Fruit fly (Drosophila melanogaster) whole organism, embryonic: Measurements from ENCODE around the gene GNBP3.
A peak's percentile ranks its signal among the peaks of the same experiment; 100 is the strongest.

ENCODE experiments used
- CG10209 ChIP-seq: fragments of 200-800 bp; sonication (Bioruptor generic); optimal IDR thresholded peaks from 3 replicates; lab custom pipeline; 2017; ENCODE audit warnings: missing biosample characterization, mild to moderate bottlenecking, missing genetic modification characterization, missing genetic modification reagents
- CG11696 ChIP-seq: fragments of 200-800 bp; sonication (Bioruptor generic); IDR thresholded peaks from 2 replicates; pipeline ENCODE4 v1.3.6; 2022; ENCODE audit warnings: missing biosample characterization, missing genetic modification characterization
- CG11723 ChIP-seq: fragments of 200-800 bp; sonication (Bioruptor generic); optimal IDR thresholded peaks from 2 replicates; lab custom pipeline; 2017; ENCODE audit warnings: missing biosample characterization, mild to moderate bottlenecking, missing genetic modification characterization
- CG12219 ChIP-seq: fragments of 200-800 bp; sonication (Bioruptor generic); optimal IDR thresholded peaks from 3 replicates; lab custom pipeline; 2018; ENCODE audit warnings: missing biosample characterization, mild to moderate bottlenecking, missing genetic modification characterization
- CG14441 ChIP-seq: fragments of 200-800 bp; sonication (Bioruptor generic); IDR thresholded peaks from 2 replicates; pipeline ENCODE4 v1.3.6; 2022; ENCODE audit warnings: missing biosample characterization, missing genetic modification characterization
- CG15073 ChIP-seq: fragments of 200-800 bp; sonication (Bioruptor generic); optimal IDR thresholded peaks from 2 replicates; lab custom pipeline; 2016; ENCODE audit warnings: missing biosample characterization, missing genetic modification characterization
- CG15269 ChIP-seq: fragments of 200-800 bp; sonication (Bioruptor generic); optimal IDR thresholded peaks from 2 replicates; lab custom pipeline; 2018; ENCODE audit warnings: missing biosample characterization, mild to moderate bottlenecking, missing genetic modification characterization, moderate library complexity
- CG15479 ChIP-seq: fragments of 200-800 bp; sonication (Bioruptor generic); optimal IDR thresholded peaks from 3 replicates; lab custom pipeline; 2019; ENCODE audit warnings: missing biosample characterization, mild to moderate bottlenecking, missing genetic modification characterization, moderate library complexity
- CG15696 ChIP-seq: fragments of 200-800 bp; sonication (Bioruptor generic); optimal IDR thresholded peaks from 2 replicates; lab custom pipeline; 2019; ENCODE audit warnings: missing biosample characterization, mild to moderate bottlenecking, missing genetic modification characterization, moderate library complexity
- CG1603 ChIP-seq: fragments of 200-800 bp; sonication (Bioruptor generic); optimal IDR thresholded peaks from 2 replicates; lab custom pipeline; 2019; ENCODE audit warnings: missing biosample characterization, mild to moderate bottlenecking, missing genetic modification characterization, moderate library complexity
- CG16779 ChIP-seq: fragments of 200-800 bp; sonication (Bioruptor generic); IDR thresholded peaks from 2 replicates; pipeline ENCODE4 v1.3.6; 2022; ENCODE audit warnings: missing biosample characterization, missing genetic modification characterization
- CG16863 ChIP-seq: fragments of 200-800 bp; sonication (Bioruptor generic); optimal IDR thresholded peaks from 3 replicates; lab custom pipeline; 2016; ENCODE audit warnings: missing biosample characterization, missing genetic modification characterization
- CG17359 ChIP-seq: fragments of 200-800 bp; sonication (Bioruptor generic); optimal IDR thresholded peaks from 3 replicates; lab custom pipeline; 2018; ENCODE audit warnings: missing biosample characterization, mild to moderate bottlenecking, missing genetic modification characterization, moderate library complexity
- CG18764 ChIP-seq: fragments of 200-800 bp; sonication (Bioruptor generic); optimal IDR thresholded peaks from 3 replicates; lab custom pipeline; 2016; ENCODE audit warnings: missing biosample characterization, missing genetic modification characterization
- CG5953 ChIP-seq: fragments of 200-800 bp; sonication (Bioruptor generic); IDR thresholded peaks from 2 replicates; pipeline ENCODE4 v1.3.6; 2022; ENCODE audit warnings: missing biosample characterization, missing genetic modification characterization
- CG9932 ChIP-seq: fragments of 200-800 bp; sonication (Bioruptor generic); IDR thresholded peaks from 2 replicates; pipeline ENCODE4 v1.3.6; 2022; ENCODE audit warnings: missing biosample characterization, missing genetic modification characterization
- D ChIP-seq, 2 experiments: fragments of 200-800 bp in 1 of 2; fragments of >200 bp in 1 of 2; sonication (Bioruptor generic) in 1 of 2; optimal IDR thresholded peaks; 2 replicates in 1 of 2; 3 replicates in 1 of 2; lab custom pipeline; 2017; ENCODE audit warnings: mild to moderate bottlenecking in 1 of 2, missing biosample characterization in 1 of 2, missing genetic modification characterization in 1 of 2, missing genetic modification reagents in 1 of 2
- Deaf1 ChIP-seq: fragments of 200-800 bp; optimal IDR thresholded peaks from 3 replicates; lab custom pipeline; 2019; ENCODE audit warnings: missing biosample characterization, mild to moderate bottlenecking, missing genetic modification characterization, moderate library complexity
- Ets65A ChIP-seq: fragments of 200-800 bp; sonication (Bioruptor generic); peaks from one replicate; lab custom pipeline; 2016; ENCODE audit warnings: missing biosample characterization, missing genetic modification characterization
- Hey ChIP-seq: fragments of 200-800 bp; sonication (Bioruptor generic); optimal IDR thresholded peaks from 3 replicates; lab custom pipeline; 2018; ENCODE audit warnings: missing biosample characterization, mild to moderate bottlenecking, missing genetic modification characterization
- MTF-1 ChIP-seq: fragments of 200-800 bp; sonication (Bioruptor generic); optimal IDR thresholded peaks from 2 replicates; lab custom pipeline; 2018; ENCODE audit warnings: missing biosample characterization, mild to moderate bottlenecking, missing genetic modification characterization, borderline replicate concordance
- Nf-YB ChIP-seq: fragments of 200-800 bp; sonication (Bioruptor generic); optimal IDR thresholded peaks from 3 replicates; lab custom pipeline; 2019; ENCODE audit warnings: missing biosample characterization, mild to moderate bottlenecking, missing genetic modification characterization, moderate library complexity
- Rfx ChIP-seq: fragments of 200-800 bp; sonication (Bioruptor generic); IDR thresholded peaks from 2 replicates; pipeline ENCODE4 v1.3.6; 2022; ENCODE audit warnings: missing biosample characterization, missing genetic modification characterization
- Sry-β ChIP-seq: fragments of 200-800 bp; sonication (Bioruptor generic); optimal IDR thresholded peaks from 2 replicates; lab custom pipeline; 2018; ENCODE audit warnings: missing biosample characterization, mild to moderate bottlenecking, missing genetic modification characterization, moderate library complexity
- Stat92E ChIP-seq, 3 experiments: fragments of >200 bp in 2 of 3; fragments of 200-800 bp in 1 of 3; sonication (Bioruptor generic) in 1 of 3; optimal IDR thresholded peaks; 2 replicates each; lab custom pipeline; 2017 to 2019; ENCODE audit warnings: missing biosample characterization in 3 of 3, missing genetic modification characterization in 3 of 3, mild to moderate bottlenecking in 1 of 3, moderate library complexity in 1 of 3
- abd-A ChIP-seq: fragments of 200-800 bp; sonication (Bioruptor generic); optimal IDR thresholded peaks from 3 replicates; lab custom pipeline; 2019; ENCODE audit warnings: missing biosample characterization, mild to moderate bottlenecking, missing genetic modification characterization, moderate library complexity
- amos ChIP-seq: fragments of 200-800 bp; sonication (Bioruptor generic); IDR thresholded peaks from 2 replicates; pipeline ENCODE4 v1.3.6; 2022; ENCODE audit warnings: missing biosample characterization, missing genetic modification characterization; ENCODE audit not compliant: partially characterized antibody
- bbx ChIP-seq: fragments of 200-800 bp; sonication (Bioruptor generic); IDR thresholded peaks from 2 replicates; pipeline ENCODE4 v1.3.6; 2022; ENCODE audit warnings: missing biosample characterization, missing genetic modification characterization; ENCODE audit not compliant: partially characterized antibody
- cad ChIP-seq: fragments of >200 bp; optimal IDR thresholded peaks from 2 replicates; lab custom pipeline; 2017; ENCODE audit warnings: missing biosample characterization, missing genetic modification characterization
- fu2 ChIP-seq: fragments of 200-800 bp; sonication (Bioruptor generic); optimal IDR thresholded peaks from 2 replicates; lab custom pipeline; 2016; ENCODE audit warnings: missing biosample characterization, missing genetic modification characterization
- grn ChIP-seq: fragments of 200-800 bp; sonication (Bioruptor generic); optimal IDR thresholded peaks from 3 replicates; lab custom pipeline; 2017; ENCODE audit warnings: missing biosample characterization, missing genetic modification characterization
- her ChIP-seq: fragments of 200-800 bp; sonication (Bioruptor generic); optimal IDR thresholded peaks from 2 replicates; lab custom pipeline; 2016; ENCODE audit warnings: missing biosample characterization, missing genetic modification characterization
- kni ChIP-seq: fragments of 200-800 bp; sonication (Bioruptor generic); optimal IDR thresholded peaks from 3 replicates; lab custom pipeline; 2017; ENCODE audit warnings: mild to moderate bottlenecking, missing biosample characterization, missing genetic modification reagents, missing genetic modification characterization
- lov ChIP-seq, 2 experiments: fragments of 200-800 bp in 1 of 2; fragments of >200 bp in 1 of 2; sonication (Bioruptor generic) in 1 of 2; IDR thresholded peaks in 1 of 2; optimal IDR thresholded peaks in 1 of 2; 2 replicates in 1 of 2; 3 replicates in 1 of 2; pipeline versions ENCODE4 v1.3.6 to Lab custom; 2017 to 2022; ENCODE audit warnings: missing biosample characterization in 1 of 2, missing genetic modification characterization in 1 of 2
- nerfin-2 ChIP-seq: fragments of 200-800 bp; sonication (Bioruptor generic); IDR thresholded peaks from 2 replicates; pipeline ENCODE4 v1.3.6; 2022; ENCODE audit warnings: missing biosample characterization, missing genetic modification characterization; ENCODE audit not compliant: partially characterized antibody
- nom ChIP-seq: fragments of 200-800 bp; sonication (Bioruptor generic); optimal IDR thresholded peaks from 2 replicates; lab custom pipeline; 2017; ENCODE audit warnings: missing biosample characterization, missing genetic modification characterization, mild to moderate bottlenecking, moderate library complexity, missing genetic modification reagents
- oc ChIP-seq: fragments of 200-800 bp; sonication (Bioruptor generic); optimal IDR thresholded peaks from 2 replicates; lab custom pipeline; 2018; ENCODE audit warnings: missing biosample characterization, mild to moderate bottlenecking, missing genetic modification characterization, moderate library complexity
- phol ChIP-seq: fragments of 200-800 bp; sonication (Bioruptor generic); optimal IDR thresholded peaks from 3 replicates; lab custom pipeline; 2018; ENCODE audit warnings: missing biosample characterization, mild to moderate bottlenecking, missing genetic modification characterization, moderate library complexity
- row ChIP-seq: fragments of 200-800 bp; sonication (Bioruptor generic); IDR thresholded peaks from 3 replicates; pipeline ENCODE4 v1.3.6; 2022; ENCODE audit warnings: missing biosample characterization, missing genetic modification characterization
- scrt ChIP-seq: fragments of 200-800 bp; sonication (Bioruptor generic); optimal IDR thresholded peaks from 2 replicates; lab custom pipeline; 2018; ENCODE audit warnings: missing biosample characterization, mild to moderate bottlenecking, missing genetic modification characterization, moderate library complexity
- sug ChIP-seq: fragments of 200-800 bp; optimal IDR thresholded peaks from 2 replicates; lab custom pipeline; 2019; ENCODE audit warnings: missing biosample characterization, mild to moderate bottlenecking, missing genetic modification characterization, moderate library complexity
- tll ChIP-seq, 2 experiments: fragments of 200-800 bp in 1 of 2; fragments of >200 bp in 1 of 2; sonication (Bioruptor generic) in 1 of 2; optimal IDR thresholded peaks; 2 replicates each; lab custom pipeline; 2017 to 2019; ENCODE audit warnings: missing biosample characterization in 2 of 2, missing genetic modification characterization in 2 of 2, mild to moderate bottlenecking in 1 of 2, moderate library complexity in 1 of 2
- trh ChIP-seq: fragments of 200-800 bp; sonication (Bioruptor generic); optimal IDR thresholded peaks from 2 replicates; lab custom pipeline; 2016; ENCODE audit warnings: missing biosample characterization, missing genetic modification characterization
- twi ChIP-seq: fragments of 200-800 bp; optimal IDR thresholded peaks from 2 replicates; lab custom pipeline; 2019; ENCODE audit warnings: missing biosample characterization, mild to moderate bottlenecking, missing genetic modification characterization, moderate library complexity
- zen ChIP-seq: fragments of 200-800 bp; sonication (Bioruptor generic); optimal IDR thresholded peaks from 3 replicates; lab custom pipeline; 2018; ENCODE audit warnings: missing biosample characterization, mild to moderate bottlenecking, missing genetic modification characterization, moderate library complexity
- zen2 ChIP-seq: fragments of 200-800 bp; sonication (Bioruptor generic); IDR thresholded peaks from 3 replicates; pipeline ENCODE4 v1.3.6; 2022; ENCODE audit warnings: missing biosample characterization, missing genetic modification characterization; ENCODE audit not compliant: partially characterized antibody

The GNBP3 gene

DNA sequence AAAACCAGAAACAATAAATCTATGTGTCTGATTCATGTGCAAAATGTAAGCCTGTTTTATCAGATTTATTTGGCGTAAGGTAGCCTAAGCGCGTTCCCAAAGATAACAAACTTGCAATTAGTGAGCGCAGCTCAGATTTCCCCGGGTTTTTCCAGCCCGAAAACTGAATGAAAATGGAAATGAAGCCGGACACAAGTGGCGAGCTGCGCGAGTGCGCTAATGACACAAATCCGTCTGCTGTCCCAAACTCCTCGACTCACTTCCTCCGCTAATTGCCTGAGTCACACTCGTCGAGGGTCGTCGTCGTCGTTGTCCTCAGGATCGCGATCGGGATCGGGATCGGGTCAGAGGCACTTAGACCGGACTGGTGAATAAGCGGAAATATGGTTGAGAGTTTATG lies 47.7 kb downstream of the GNBP3 start (continued):
- TF ChIP-seq lov (optimal IDR thresholded peaks at IDR 0.05; lab: Kevin White, UChicago): no peak
- TF ChIP-seq lov (GFP tag; IDR thresholded peaks at IDR 0.05; lab: Robert Waterston, UW): peak; percentile 60; the same call in 1 of the 3 replicates

DNA sequence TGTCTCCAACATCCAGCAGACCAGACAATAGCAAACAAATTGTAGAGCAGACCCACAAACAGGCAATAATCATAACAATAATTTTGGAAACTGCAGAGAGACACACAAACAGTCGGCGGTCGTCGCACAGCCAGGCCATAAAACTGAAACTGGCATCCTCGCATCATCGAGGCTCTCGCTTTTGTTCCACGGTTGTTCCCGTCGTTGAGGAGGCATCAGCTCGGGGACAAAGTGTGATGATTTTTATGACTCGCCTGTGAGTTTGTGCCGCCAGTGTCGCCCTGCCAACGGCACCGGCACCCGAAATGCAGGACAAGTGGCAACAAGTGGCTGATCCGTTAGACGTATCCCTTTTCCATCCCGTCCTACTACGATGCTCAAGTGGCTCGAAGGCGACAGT lies 48.5 kb downstream of the GNBP3 start:
- TF ChIP-seq tll (GFP tag; optimal IDR thresholded peaks at IDR 0.05; lab: Kevin White, UChicago) (peak in 1 of 2 experiments; percentile 61), cad (peak; percentile 94), CG10209 (no peak), Hey (tag; lab: Kevin White, UChicago) (no peak), twi (tag; lab: Kevin White, UChicago) (peak; percentile 3), CG5953 (GFP tag; lab: Robert Waterston, UW) (no peak), MTF-1 (GFP tag; lab: Kevin White, UChicago) (no peak), zen2 (GFP tag; lab: Robert Waterston, UW) (no peak), nerfin-2 (GFP tag; lab: Robert Waterston, UW) (no peak), CG16779 (GFP tag; lab: Robert Waterston, UW) (0 out of 2 replicates have a peak, but pooled peaks have one; percentile 3), zen (peak; percentile 90), CG15073 (GFP tag; lab: Kevin White, UChicago) (peak; percentile 84), D (optimal IDR thresholded peaks at IDR 0.05; lab: Kevin White, UChicago) (peak; percentile 71), D (GFP tag; optimal IDR thresholded peaks at IDR 0.05; lab: Kevin White, UChicago) (no peak), nom (GFP tag; lab: Kevin White, UChicago) (no peak), fu2 (no peak), CG11723 (GFP tag; lab: Kevin White, UChicago) (no peak), abd-A (tag; lab: Kevin White, UChicago) (peak; percentile 4), row (GFP tag; lab: Robert Waterston, UW) (no peak), CG9932 (GFP tag; lab: Robert Waterston, UW) (0 out of 2 replicates have a peak, but pooled peaks have one; percentile 19), sug (no peak), CG15696 (tag; lab: Kevin White, UChicago) (no peak), kni (GFP tag; lab: Kevin White, UChicago) (peak; percentile 21), Rfx (GFP tag; lab: Robert Waterston, UW) (no peak)

DNA sequence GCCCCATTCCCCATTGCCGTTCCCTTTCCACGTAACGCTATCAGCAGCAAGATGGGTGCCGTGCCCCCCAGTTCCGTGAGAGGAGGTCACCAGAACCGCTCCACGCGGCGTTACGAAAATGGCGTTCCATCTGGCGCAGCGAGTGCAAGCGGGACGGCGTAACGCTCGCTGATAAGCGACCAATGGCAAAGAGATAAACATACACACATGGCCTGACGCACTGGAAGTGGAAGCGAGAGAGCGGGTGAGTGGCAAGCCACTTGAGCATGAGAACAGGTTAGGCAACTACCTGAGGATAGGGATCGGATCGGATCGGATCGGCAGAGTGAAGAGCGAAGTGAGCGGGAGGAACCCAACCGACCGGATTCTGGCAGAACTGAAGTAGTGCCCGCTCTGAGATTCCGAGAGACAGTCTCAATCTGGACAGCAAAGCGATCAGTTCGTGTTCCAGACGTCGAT lies 50.0 kb downstream of the GNBP3 start, which contains the start of gene Doc3:
Doc3 (plus strand) TSS at position 409 of the 459 bp plus-strand sequence.
- TF ChIP-seq grn (GFP tag; lab: Kevin White, UChicago) (peak; percentile 75), bbx (GFP tag; lab: Robert Waterston, UW) (0 out of 2 replicates have a peak, but pooled peaks have one; percentile 36), CG11696 (GFP tag; lab: Robert Waterston, UW) (no peak), Nf-YB (peak; percentile 100), Ets65A (GFP tag; lab: Kevin White, UChicago) (peak; percentile 67), CG15269 (tag; lab: Kevin White, UChicago) (no peak), CG12219 (GFP tag; lab: Kevin White, UChicago) (no peak), Deaf1 (tag; lab: Kevin White, UChicago) (peak; percentile 53), Stat92E (GFP tag; optimal IDR thresholded peaks at IDR 0.05; lab: Kevin White, UChicago) (peak in 1 of 3 experiments; percentile 97), amos (GFP tag; lab: Robert Waterston, UW) (0 out of 2 replicates have a peak, but pooled peaks have one; percentile 7), CG17359 (no peak), CG1603 (tag; lab: Kevin White, UChicago) (no peak), phol (peak; percentile 82), CG14441 (GFP tag; lab: Robert Waterston, UW) (no peak), CG15479 (GFP tag; lab: Kevin White, UChicago) (peak; percentile 92), Sry-β (GFP tag; lab: Kevin White, UChicago) (no peak), oc (tag; lab: Kevin White, UChicago) (peak; percentile 59), cad (no peak), scrt (GFP tag; lab: Kevin White, UChicago) (no peak), CG18764 (GFP tag; lab: Kevin White, UChicago) (no peak), trh (GFP tag; lab: Kevin White, UChicago) (no peak), CG16863 (GFP tag; lab: Kevin White, UChicago) (no peak), her (GFP tag; lab: Kevin White, UChicago) (no peak)
